Worm (Caenorhabditis elegans) whole organism, L1 larva: ENCODE measurements around the gene nstp-1.

Experiments used
- ceh-88 ChIP-seq: fragments of 200-800 bp; sonication (Bioruptor generic); IDR thresholded peaks from 2 replicates; pipeline ENCODE4 v1.3.6; 2022; ENCODE audit warnings: missing genetic modification characterization, missing compliant biosample characterization
- ceh-90 ChIP-seq: sonication (generic microtip); optimal IDR thresholded peaks from 2 replicates; lab custom pipeline; 2016; ENCODE audit warnings: missing genetic modification characterization, missing compliant biosample characterization
- egl-27 ChIP-seq, 2 experiments: fragments of 150-350 bp in 1 of 2; sonication (generic microtip); optimal IDR thresholded peaks; 3 replicates each; lab custom pipeline; 2017 to 2018; ENCODE audit warnings: missing biosample characterization in 2 of 2, missing genetic modification characterization in 2 of 2, missing genetic modification reagents in 2 of 2
- elt-3 ChIP-seq, 6 experiments: fragments of 150-350 bp in 1 of 6; sonication (generic microtip); optimal IDR thresholded peaks; 2 replicates each; lab custom pipeline; 2017 to 2018; ENCODE audit warnings: missing biosample characterization in 6 of 6, missing genetic modification characterization in 6 of 6, inconsistent platforms in 1 of 6
- mep-1 ChIP-seq: fragments of 150-350 bp; optimal IDR thresholded peaks from 2 replicates; lab custom pipeline; 2014; ENCODE audit warnings: missing biosample characterization, missing genetic modification characterization

DNA sequence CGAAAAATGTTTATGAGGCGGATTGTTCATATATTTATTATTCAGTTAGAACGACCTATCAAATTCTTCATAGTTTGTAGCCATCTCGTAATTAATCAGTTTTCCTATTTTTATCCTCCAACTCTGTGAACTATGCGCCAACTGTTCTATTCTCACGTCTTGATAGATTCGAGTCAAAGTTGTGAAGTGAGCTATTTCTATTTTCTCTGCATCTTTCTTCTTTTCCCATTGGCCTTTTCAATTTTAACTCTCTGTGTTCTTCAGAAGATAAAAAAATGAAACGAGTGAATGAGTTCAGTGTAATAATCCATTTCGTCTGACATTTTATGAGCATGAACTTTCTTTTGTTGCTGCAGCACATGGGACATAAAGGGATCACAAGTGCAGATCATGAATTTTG is 6.6 kb upstream of the nstp-1 start:
- TF ChIP-seq egl-27 (tag; optimal IDR thresholded peaks at IDR 0.05; lab: Kevin White, UChicago) (no peak), elt-3 (tag; optimal IDR thresholded peaks at IDR 0.05; lab: Kevin White, UChicago) (no peak), mep-1 (tag; lab: Kevin White, UChicago) (no peak), ceh-90 (tag; lab: Kevin White, UChicago) (no peak), ceh-88 (GFP tag; lab: Robert Waterston, UW) (no peak)
